Fruit fly (Drosophila melanogaster) whole organism, embryonic: ENCODE results near the gene CG34116.

Experiments used
- Atf6 ChIP-seq: fragments of 200-800 bp; sonication (Bioruptor generic); IDR thresholded peaks from 2 replicates; pipeline ENCODE4 v1.3.6; 2022; ENCODE audit warnings: missing biosample characterization, missing genetic modification characterization
- Bgb ChIP-seq: fragments of 200-800 bp; sonication (Bioruptor generic); IDR thresholded peaks from 2 replicates; pipeline ENCODE4 v1.3.6; 2022; ENCODE audit warnings: missing biosample characterization, missing genetic modification characterization; ENCODE audit not compliant: partially characterized antibody
- CG10366 ChIP-seq: fragments of 200-800 bp; sonication (Bioruptor generic); IDR thresholded peaks from 2 replicates; pipeline ENCODE4 v1.3.6; 2022; ENCODE audit warnings: missing biosample characterization, missing genetic modification characterization
- CG10979 ChIP-seq: fragments of 200-800 bp; sonication (Bioruptor generic); optimal IDR thresholded peaks from 2 replicates; lab custom pipeline; 2018; ENCODE audit warnings: missing biosample characterization, mild to moderate bottlenecking, missing genetic modification characterization, moderate library complexity
- CG12155 ChIP-seq: fragments of 200-800 bp; sonication (Bioruptor generic); optimal IDR thresholded peaks from 3 replicates; lab custom pipeline; 2016; ENCODE audit warnings: missing biosample characterization, missing genetic modification characterization
- CG1602 ChIP-seq: fragments of 200-800 bp; sonication (Bioruptor generic); optimal IDR thresholded peaks from 3 replicates; lab custom pipeline; 2016; ENCODE audit warnings: missing biosample characterization, missing genetic modification characterization
- CG17186 ChIP-seq: fragments of 200-800 bp; sonication (Bioruptor generic); optimal IDR thresholded peaks from 3 replicates; lab custom pipeline; 2017; ENCODE audit warnings: missing biosample characterization, missing genetic modification reagents, missing genetic modification characterization
- CG17612 ChIP-seq: fragments of 200-800 bp; sonication (Bioruptor generic); IDR thresholded peaks from 2 replicates; pipeline ENCODE4 v1.3.6; 2022; ENCODE audit warnings: missing biosample characterization, missing genetic modification characterization
- CG17829 ChIP-seq: fragments of 200-800 bp; optimal IDR thresholded peaks from 2 replicates; lab custom pipeline; 2019; ENCODE audit warnings: missing biosample characterization, mild to moderate bottlenecking, missing genetic modification characterization, moderate library complexity
- CG2129 ChIP-seq: fragments of 200-800 bp; sonication (Bioruptor generic); IDR thresholded peaks from 2 replicates; pipeline ENCODE4 v1.3.6; 2022; ENCODE audit warnings: missing biosample characterization, missing genetic modification characterization; ENCODE audit not compliant: partially characterized antibody
- CG30020 ChIP-seq: fragments of 200-800 bp; optimal IDR thresholded peaks from 2 replicates; lab custom pipeline; 2019; ENCODE audit warnings: missing biosample characterization, mild to moderate bottlenecking, missing genetic modification characterization, moderate library complexity
- CG31224 ChIP-seq: fragments of 200-800 bp; sonication (Bioruptor generic); IDR thresholded peaks from 2 replicates; pipeline ENCODE4 v1.3.6; 2022; ENCODE audit warnings: missing biosample characterization, missing genetic modification characterization
- CG32767 ChIP-seq: fragments of 200-800 bp; sonication (Bioruptor generic); IDR thresholded peaks from 2 replicates; pipeline ENCODE4 v1.3.6; 2022; ENCODE audit warnings: missing biosample characterization, missing genetic modification characterization
- CG32772 ChIP-seq: fragments of 200-800 bp; sonication (Bioruptor generic); IDR thresholded peaks from 2 replicates; pipeline ENCODE4 v1.3.6; 2022; ENCODE audit warnings: missing biosample characterization, missing genetic modification characterization
- CG34224 ChIP-seq: fragments of 200-800 bp; sonication (Bioruptor generic); IDR thresholded peaks from 3 replicates; pipeline ENCODE4 v1.3.6; 2022; ENCODE audit warnings: missing biosample characterization, missing genetic modification characterization; ENCODE audit not compliant: partially characterized antibody
- CG34422 ChIP-seq: fragments of 200-800 bp; sonication (Bioruptor generic); IDR thresholded peaks from 3 replicates; pipeline ENCODE4 v1.3.6; 2022; ENCODE audit warnings: missing biosample characterization, missing genetic modification characterization
- CG6254 ChIP-seq: fragments of 200-800 bp; sonication (Bioruptor generic); optimal IDR thresholded peaks from 3 replicates; lab custom pipeline; 2017; ENCODE audit warnings: mild to moderate bottlenecking, missing biosample characterization, missing genetic modification reagents, missing genetic modification characterization
- CG7928 ChIP-seq: fragments of 200-800 bp; sonication (Bioruptor generic); optimal IDR thresholded peaks from 2 replicates; lab custom pipeline; 2017; ENCODE audit warnings: missing biosample characterization, mild to moderate bottlenecking, missing genetic modification characterization
- CG8089 ChIP-seq: fragments of 200-800 bp; sonication (Bioruptor generic); optimal IDR thresholded peaks from 3 replicates; lab custom pipeline; 2016; ENCODE audit warnings: missing biosample characterization, missing genetic modification characterization
- CG8388 ChIP-seq: fragments of 200-800 bp; sonication (Bioruptor generic); optimal IDR thresholded peaks from 2 replicates; lab custom pipeline; 2019; ENCODE audit warnings: missing biosample characterization, mild to moderate bottlenecking, missing genetic modification characterization, moderate library complexity
- CG9727 ChIP-seq: fragments of 200-800 bp; sonication (Bioruptor generic); optimal IDR thresholded peaks from 3 replicates; lab custom pipeline; 2017; ENCODE audit warnings: missing biosample characterization, mild to moderate bottlenecking, missing genetic modification characterization
- Dbx ChIP-seq: fragments of 200-800 bp; sonication (Bioruptor generic); IDR thresholded peaks from 3 replicates; pipeline ENCODE4 v1.3.6; 2022; ENCODE audit warnings: missing biosample characterization, missing genetic modification characterization
- Doc3 ChIP-seq: fragments of 200-800 bp; sonication (Bioruptor generic); IDR thresholded peaks from 3 replicates; pipeline ENCODE4 v1.3.6; 2022; ENCODE audit warnings: missing biosample characterization, missing genetic modification characterization; ENCODE audit not compliant: partially characterized antibody
- Dp ChIP-seq: fragments of 200-800 bp; sonication (Bioruptor generic); optimal IDR thresholded peaks from 2 replicates; lab custom pipeline; 2018; ENCODE audit warnings: missing biosample characterization, mild to moderate bottlenecking, missing genetic modification characterization, moderate library complexity
- Hand ChIP-seq: fragments of 200-800 bp; sonication (Bioruptor generic); optimal IDR thresholded peaks from 2 replicates; lab custom pipeline; 2017; ENCODE audit warnings: mild to moderate bottlenecking, missing biosample characterization, missing genetic modification reagents, missing genetic modification characterization
- HmgZ ChIP-seq: fragments of 200-800 bp; sonication (Bioruptor generic); optimal IDR thresholded peaks from 2 replicates; lab custom pipeline; 2018; ENCODE audit warnings: missing biosample characterization, mild to moderate bottlenecking, missing genetic modification characterization
- MTF-1 ChIP-seq: fragments of 200-800 bp; sonication (Bioruptor generic); optimal IDR thresholded peaks from 2 replicates; lab custom pipeline; 2018; ENCODE audit warnings: missing biosample characterization, mild to moderate bottlenecking, missing genetic modification characterization, borderline replicate concordance
- Mad ChIP-seq: fragments of 200-800 bp; sonication (Bioruptor generic); optimal IDR thresholded peaks from 2 replicates; lab custom pipeline; 2016; ENCODE audit warnings: missing biosample characterization, missing genetic modification characterization
- Scr ChIP-seq: fragments of 200-800 bp; sonication (Bioruptor generic); IDR thresholded peaks from 2 replicates; pipeline ENCODE4 v1.3.6; 2022; ENCODE audit warnings: missing biosample characterization, missing genetic modification characterization; ENCODE audit not compliant: partially characterized antibody
- Sry-δ ChIP-seq: fragments of 200-800 bp; sonication (Bioruptor generic); optimal IDR thresholded peaks from 2 replicates; lab custom pipeline; 2016; ENCODE audit warnings: missing biosample characterization, missing genetic modification characterization
- Stat92E ChIP-seq, 3 experiments: fragments of >200 bp in 2 of 3; fragments of 200-800 bp in 1 of 3; sonication (Bioruptor generic) in 1 of 3; optimal IDR thresholded peaks; 2 replicates each; lab custom pipeline; 2017 to 2019; ENCODE audit warnings: missing biosample characterization in 3 of 3, missing genetic modification characterization in 3 of 3, mild to moderate bottlenecking in 1 of 3, moderate library complexity in 1 of 3
- YL-1 ChIP-seq: fragments of 200-800 bp; sonication (Bioruptor generic); optimal IDR thresholded peaks from 3 replicates; lab custom pipeline; 2017; ENCODE audit warnings: missing biosample characterization, mild to moderate bottlenecking, missing genetic modification characterization
- crol ChIP-seq: fragments of 200-800 bp; sonication (Bioruptor generic); IDR thresholded peaks from 2 replicates; pipeline ENCODE4 v1.3.6; 2022; ENCODE audit warnings: missing biosample characterization, missing genetic modification characterization
- crp ChIP-seq, 2 experiments: fragments of 200-800 bp; sonication (Bioruptor generic); optimal IDR thresholded peaks; 2 replicates in 1 of 2; 3 replicates in 1 of 2; lab custom pipeline; 2017; ENCODE audit warnings: missing biosample characterization in 2 of 2, missing genetic modification characterization in 2 of 2, mild to moderate bottlenecking in 1 of 2, moderate library complexity in 1 of 2
- dm ChIP-seq: fragments of 200-800 bp; sonication (Bioruptor generic); optimal IDR thresholded peaks from 3 replicates; lab custom pipeline; 2016; ENCODE audit warnings: missing biosample characterization, missing genetic modification characterization
- emc ChIP-seq: fragments of 200-800 bp; sonication (Bioruptor generic); optimal IDR thresholded peaks from 2 replicates; lab custom pipeline; 2016; ENCODE audit warnings: missing biosample characterization, missing genetic modification characterization
- gcm ChIP-seq: fragments of 200-800 bp; sonication (Bioruptor generic); optimal IDR thresholded peaks from 2 replicates; lab custom pipeline; 2019; ENCODE audit warnings: missing biosample characterization, mild to moderate bottlenecking, missing genetic modification characterization, moderate library complexity
- jigr1 ChIP-seq: fragments of 200-800 bp; sonication (Bioruptor generic); IDR thresholded peaks from 3 replicates; pipeline ENCODE4 v1.3.6; 2022; ENCODE audit warnings: missing biosample characterization, missing genetic modification characterization
- knrl ChIP-seq: fragments of 200-800 bp; sonication (Bioruptor generic); IDR thresholded peaks from 3 replicates; pipeline ENCODE4 v1.3.6; 2022; ENCODE audit warnings: missing biosample characterization, missing genetic modification characterization; ENCODE audit not compliant: partially characterized antibody
- mld ChIP-seq: fragments of 200-800 bp; sonication (Bioruptor generic); IDR thresholded peaks from 3 replicates; pipeline ENCODE4 v1.3.6; 2022; ENCODE audit warnings: missing biosample characterization, missing genetic modification characterization; ENCODE audit not compliant: partially characterized antibody
- nom ChIP-seq: fragments of 200-800 bp; sonication (Bioruptor generic); optimal IDR thresholded peaks from 2 replicates; lab custom pipeline; 2017; ENCODE audit warnings: missing biosample characterization, missing genetic modification characterization, mild to moderate bottlenecking, moderate library complexity, missing genetic modification reagents
- phol ChIP-seq: fragments of 200-800 bp; sonication (Bioruptor generic); optimal IDR thresholded peaks from 3 replicates; lab custom pipeline; 2018; ENCODE audit warnings: missing biosample characterization, mild to moderate bottlenecking, missing genetic modification characterization, moderate library complexity
- pzg ChIP-seq: fragments of 200-800 bp; sonication (Bioruptor generic); optimal IDR thresholded peaks from 3 replicates; lab custom pipeline; 2018; ENCODE audit warnings: missing biosample characterization, mild to moderate bottlenecking, missing genetic modification characterization, moderate library complexity
- stwl ChIP-seq: fragments of 200-800 bp; sonication (Bioruptor generic); optimal IDR thresholded peaks from 3 replicates; lab custom pipeline; 2018; ENCODE audit warnings: missing biosample characterization, mild to moderate bottlenecking, missing genetic modification characterization, moderate library complexity
- tna ChIP-seq: fragments of 200-800 bp; sonication (Bioruptor generic); IDR thresholded peaks from 2 replicates; pipeline ENCODE4 v1.3.6; 2022; ENCODE audit warnings: missing biosample characterization, missing genetic modification characterization; ENCODE audit not compliant: partially characterized antibody
- vvl ChIP-seq: fragments of 200-800 bp; sonication (Bioruptor generic); IDR thresholded peaks from 2 replicates; pipeline ENCODE4 v1.3.6; 2022; ENCODE audit warnings: missing biosample characterization, missing genetic modification characterization
- wor ChIP-seq: fragments of 200-800 bp; sonication (Bioruptor generic); IDR thresholded peaks from 2 replicates; pipeline ENCODE4 v1.3.6; 2022; ENCODE audit warnings: missing biosample characterization, missing genetic modification characterization
- zen2 ChIP-seq: fragments of 200-800 bp; sonication (Bioruptor generic); IDR thresholded peaks from 3 replicates; pipeline ENCODE4 v1.3.6; 2022; ENCODE audit warnings: missing biosample characterization, missing genetic modification characterization; ENCODE audit not compliant: partially characterized antibody

The CG34116 gene

dm6 chr3L:19807103-19807502 is 1.3 kb upstream of the CG34116 start, which contains the start of the genes CG14104 and Kap-alpha1 (continued):
- peak; percentile 45; the same call in 1 of the 3 replicates for TF ChIP-seq CG34422 (GFP tag; lab: Robert Waterston, UW)
- peak; percentile 57 for TF ChIP-seq YL-1 (GFP tag; lab: Kevin White, UChicago)
- no peak for TF ChIP-seq CG8089 (GFP tag; lab: Kevin White, UChicago)
- peak; percentile 85 for TF ChIP-seq dm (GFP tag; lab: Kevin White, UChicago)
- TF ChIP-seq Hand (GFP tag; lab: Kevin White, UChicago): no peak
- TF ChIP-seq CG7928 (GFP tag; lab: Kevin White, UChicago): no peak
- TF ChIP-seq Atf6 (GFP tag; lab: Robert Waterston, UW): no peak
- peak; percentile 15 for TF ChIP-seq HmgZ
- TF ChIP-seq CG8388 (GFP tag; lab: Kevin White, UChicago): no peak
- peak in 1 of 2 experiments; percentile 86 for TF ChIP-seq crp (GFP tag; optimal IDR thresholded peaks at IDR 0.05; lab: Kevin White, UChicago)
- no peak for TF ChIP-seq crol
- TF ChIP-seq Dp (GFP tag; lab: Kevin White, UChicago): peak; percentile 31
- TF ChIP-seq phol: peak; percentile 22
- TF ChIP-seq CG12155: peak; percentile 9
- no peak for TF ChIP-seq MTF-1
- peak; percentile 65; the same call in 1 of the 2 replicates for TF ChIP-seq Bgb (GFP tag; lab: Robert Waterston, UW)
- peak; percentile 64 for TF ChIP-seq CG32767 (GFP tag; lab: Robert Waterston, UW)
- TF ChIP-seq Stat92E (GFP tag; optimal IDR thresholded peaks at IDR 0.05; lab: Kevin White, UChicago): peak in 1 of 3 experiments; percentile 8
- peak; percentile 59 for TF ChIP-seq CG34224 (GFP tag; lab: Robert Waterston, UW)
- 0 out of 3 replicates have a peak, but pooled peaks have one; percentile 12 for TF ChIP-seq mld (GFP tag; lab: Robert Waterston, UW)
- no peak for TF ChIP-seq CG1602 (GFP tag; lab: Kevin White, UChicago)
- peak; percentile 24 for TF ChIP-seq nom (GFP tag; lab: Kevin White, UChicago)
- TF ChIP-seq CG2129: peak; percentile 21; the same call in 1 of the 2 replicates
- TF ChIP-seq wor (GFP tag; lab: Robert Waterston, UW): no peak
- TF ChIP-seq zen2 (GFP tag; lab: Robert Waterston, UW): peak; percentile 63; the same call in 1 of the 3 replicates
- peak; percentile 55 for TF ChIP-seq pzg (GFP tag; lab: Kevin White, UChicago)
- TF ChIP-seq Scr (GFP tag; lab: Robert Waterston, UW): peak; percentile 71
- peak; percentile 64 for TF ChIP-seq Sry-δ
- TF ChIP-seq CG17829: peak; percentile 10
- TF ChIP-seq CG32772: no peak
- peak; percentile 56 for TF ChIP-seq stwl (tag; lab: Kevin White, UChicago)
- no peak for TF ChIP-seq CG6254 (GFP tag; lab: Kevin White, UChicago)
- peak; percentile 30 for TF ChIP-seq CG17186 (GFP tag; lab: Kevin White, UChicago)
- no peak for TF ChIP-seq CG17612 (GFP tag; lab: Robert Waterston, UW)
- TF ChIP-seq vvl: 0 out of 2 replicates have a peak, but pooled peaks have one; percentile 20
- no peak for TF ChIP-seq Mad
- no peak for TF ChIP-seq CG9727 (GFP tag; lab: Kevin White, UChicago)
- peak; percentile 43; the same call in 1 of the 2 replicates for TF ChIP-seq tna (GFP tag; lab: Robert Waterston, UW)
- peak; percentile 63 for TF ChIP-seq gcm (GFP tag; lab: Kevin White, UChicago)
- TF ChIP-seq knrl: peak; percentile 71
- no peak for TF ChIP-seq jigr1 (GFP tag; lab: Robert Waterston, UW)
- peak; percentile 1 for TF ChIP-seq CG10979 (tag; lab: Kevin White, UChicago)
- peak; percentile 40 for TF ChIP-seq CG30020 (tag; lab: Kevin White, UChicago)
- TF ChIP-seq emc: no peak
- peak; percentile 64 for TF ChIP-seq Doc3 (GFP tag; lab: Robert Waterston, UW)
- no peak for TF ChIP-seq CG10366
- no peak for TF ChIP-seq CG31224 (GFP tag; lab: Robert Waterston, UW)
- TF ChIP-seq Dbx (GFP tag; lab: Robert Waterston, UW): no peak
